Fruit fly (Drosophila melanogaster): ENCODE data around the gene dac.

The dac gene

DNA sequence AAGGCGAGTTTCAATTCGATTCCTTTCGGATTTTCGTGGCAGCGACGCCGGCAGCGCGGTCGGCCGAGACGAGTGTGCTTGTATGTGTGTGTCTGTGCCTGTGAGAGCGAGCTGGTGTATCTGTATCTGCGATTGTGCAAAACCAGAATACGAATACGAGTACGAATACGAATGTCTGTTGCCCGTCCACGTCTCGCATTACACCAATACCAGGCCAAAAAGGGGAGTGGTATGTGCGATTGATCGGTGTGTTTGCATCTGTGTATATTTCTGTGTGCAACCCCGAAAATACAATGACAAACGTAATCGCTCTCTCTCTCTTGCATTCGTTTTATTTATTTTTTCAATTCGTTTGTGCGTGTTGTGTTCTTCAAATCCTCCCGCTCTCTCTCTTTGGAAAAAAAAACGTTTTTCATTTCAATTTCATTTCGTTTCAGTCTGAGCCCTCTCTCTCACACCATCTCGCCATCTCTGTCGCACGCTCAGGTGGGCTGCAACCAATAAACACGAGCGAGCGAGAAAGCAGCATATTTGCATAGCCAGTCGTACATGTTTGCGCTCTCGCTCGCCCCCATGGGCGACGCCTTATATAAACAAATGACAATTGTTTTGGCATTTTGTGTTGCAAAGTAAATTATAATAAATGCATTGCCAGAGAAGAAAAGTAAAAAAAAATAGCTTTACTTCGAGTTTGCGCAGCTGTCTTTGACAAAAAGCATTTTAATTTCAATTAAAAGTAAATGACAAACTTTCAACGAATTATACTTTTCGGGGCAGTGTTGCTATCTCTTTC is 399 bp upstream of the dac start (continued):
- no peak for TF ChIP-seq Hand (GFP tag; optimal IDR thresholded peaks at IDR 0.05)
- TF ChIP-seq CG3838 (GFP tag; optimal IDR thresholded peaks at IDR 0.05) = no peak
- TF ChIP-seq CG2120 (GFP tag; optimal IDR thresholded peaks at IDR 0.05) = peak; percentile 25
- no peak for TF ChIP-seq Sin3A (optimal IDR thresholded peaks at IDR 0.05)
- TF ChIP-seq CG3726 (GFP tag; IDR thresholded peaks at IDR 0.05) = no peak
- no peak for TF ChIP-seq Blimp-1 (GFP tag; optimal IDR thresholded peaks at IDR 0.05)
- no peak for TF ChIP-seq CG10565 (GFP tag; optimal IDR thresholded peaks at IDR 0.05)
- peak; percentile 64 for TF ChIP-seq ara (GFP tag; IDR thresholded peaks at IDR 0.05)
- TF ChIP-seq CG14860 (GFP tag; IDR thresholded peaks at IDR 0.05; ENCODE audit: partially characterized antibody) = no peak
- 0 out of 4 replicates have a peak, but pooled peaks have one; percentile 30 for TF ChIP-seq Dll (GFP tag; IDR thresholded peaks at IDR 0.05; ENCODE audit: partially characterized antibody)
- no peak for TF ChIP-seq wor (GFP tag; IDR thresholded peaks at IDR 0.05)
- TF ChIP-seq CG16863 (GFP tag; optimal IDR thresholded peaks at IDR 0.05) = no peak
- 0 out of 2 replicates have a peak, but pooled peaks have one; percentile 37 for TF ChIP-seq sim (GFP tag; IDR thresholded peaks at IDR 0.05)
- no peak for TF ChIP-seq BtbVII (GFP tag; optimal IDR thresholded peaks at IDR 0.05)
- TF ChIP-seq so (GFP tag; IDR thresholded peaks at IDR 0.05) = no peak
- peak; percentile 19 for TF ChIP-seq slp2 (GFP tag; optimal IDR thresholded peaks at IDR 0.05)
- no peak; the same call in 1 of the 2 replicates for TF ChIP-seq CG31224 (GFP tag; IDR thresholded peaks at IDR 0.05)
- TF ChIP-seq Ada2b (GFP tag; IDR thresholded peaks at IDR 0.05) = no peak
- TF ChIP-seq tio (GFP tag; optimal IDR thresholded peaks at IDR 0.05) = peak; percentile 31
- no peak for TF ChIP-seq dmrt11E (tag; optimal IDR thresholded peaks at IDR 0.05)
- peak; percentile 67 for TF ChIP-seq bcd (GFP tag; optimal IDR thresholded peaks at IDR 0.05)
- peak; percentile 75; the same call in 2 of the 3 replicates for TF ChIP-seq CG11456 (GFP tag; IDR thresholded peaks at IDR 0.05)
- TF ChIP-seq CG3281 (GFP tag; optimal IDR thresholded peaks at IDR 0.05) = no peak
- no peak for TF ChIP-seq zen2 (GFP tag; IDR thresholded peaks at IDR 0.05; ENCODE audit: partially characterized antibody)
- peak; percentile 74 for TF ChIP-seq fd102C (GFP tag; optimal IDR thresholded peaks at IDR 0.05)
- TF ChIP-seq CG3995 (GFP tag; optimal IDR thresholded peaks at IDR 0.05) = no peak
- TF ChIP-seq prd (optimal IDR thresholded peaks at IDR 0.05) = no peak
- TF ChIP-seq prd (GFP tag; IDR thresholded peaks at IDR 0.05) = peak; percentile 56
- TF ChIP-seq ssp (GFP tag; IDR thresholded peaks at IDR 0.05) = no peak
- TF ChIP-seq Asciz (GFP tag; optimal IDR thresholded peaks at IDR 0.05) = peak; percentile 45
- no peak for TF ChIP-seq pita (GFP tag; optimal IDR thresholded peaks at IDR 0.05)
- TF ChIP-seq CG4617 (GFP tag; optimal IDR thresholded peaks at IDR 0.05; ENCODE audit: borderline replicate concordance) = peak; percentile 7
- no peak for TF ChIP-seq pan (optimal IDR thresholded peaks at IDR 0.05)
- peak in 1 of 2 experiments; percentile 48 for TF ChIP-seq pan (GFP tag; optimal IDR thresholded peaks at IDR 0.05 in 1 of 2, IDR thresholded peaks at IDR 0.05 in 1 of 2)
- no peak for TF ChIP-seq HLHmδ (GFP tag; optimal IDR thresholded peaks at IDR 0.05)
- no peak for TF ChIP-seq Myb (GFP tag; optimal IDR thresholded peaks at IDR 0.05)
- peak; percentile 69 for TF ChIP-seq CG32772 (GFP tag; IDR thresholded peaks at IDR 0.05)
- TF ChIP-seq otp (GFP tag; IDR thresholded peaks at IDR 0.05) = peak; percentile 64; the same call in 1 of the 3 replicates
- TF ChIP-seq z (GFP tag; IDR thresholded peaks at IDR 0.05) = no peak
- no peak for TF ChIP-seq Dref (GFP tag; IDR thresholded peaks at IDR 0.05)
- peak; percentile 21 for TF ChIP-seq Lhr (GFP tag; optimal IDR thresholded peaks at IDR 0.05)
- no peak for TF ChIP-seq twi (tag; optimal IDR thresholded peaks at IDR 0.05)
- TF ChIP-seq esg (GFP tag; conservative IDR thresholded peaks at IDR 0.05) = no peak
- no peak for TF ChIP-seq CG13894 (tag; optimal IDR thresholded peaks at IDR 0.05)
- TF ChIP-seq CG10462 (GFP tag; optimal IDR thresholded peaks at IDR 0.05) = no peak
- TF ChIP-seq sna (GFP tag; IDR thresholded peaks at IDR 0.05; ENCODE audit: partially characterized antibody) = no peak
- no peak for TF ChIP-seq fru (optimal IDR thresholded peaks at IDR 0.05)
- no peak for TF ChIP-seq CG13123 (GFP tag; optimal IDR thresholded peaks at IDR 0.05)
- TF ChIP-seq CG10274 (GFP tag; optimal IDR thresholded peaks at IDR 0.05) = peak; percentile 10
- peak; percentile 84 for TF ChIP-seq D (optimal IDR thresholded peaks at IDR 0.05)
- peak; percentile 53 for TF ChIP-seq D (GFP tag; optimal IDR thresholded peaks at IDR 0.05)

Measured in whole organism, embryonic.